Fruit fly (Drosophila melanogaster) whole organism, adult: ENCODE data around the gene Obp99d.

ENCODE experiments used
- CG11617 ChIP-seq: fragments of 200-800 bp; sonication (Bioruptor generic); optimal IDR thresholded peaks from 2 replicates; lab custom pipeline; 2017; ENCODE audit warnings: mild to moderate bottlenecking, missing biosample characterization, missing genetic modification reagents, missing genetic modification characterization
- CG14711 ChIP-seq: fragments of 200-800 bp; sonication (Bioruptor generic); optimal IDR thresholded peaks from 2 replicates; lab custom pipeline; 2018; ENCODE audit warnings: missing biosample characterization, mild to moderate bottlenecking, missing genetic modification characterization, moderate library complexity
- CG1620 ChIP-seq: fragments of 200-800 bp; sonication (Bioruptor generic); optimal IDR thresholded peaks from 2 replicates; lab custom pipeline; 2016; ENCODE audit warnings: missing biosample characterization, missing genetic modification characterization
- CG33017 ChIP-seq: fragments of 200-800 bp; sonication (Bioruptor generic); optimal IDR thresholded peaks from 2 replicates; lab custom pipeline; 2018; ENCODE audit warnings: missing biosample characterization, mild to moderate bottlenecking, missing genetic modification characterization, moderate library complexity
- CG5204 ChIP-seq: fragments of 200-800 bp; sonication (Bioruptor generic); optimal IDR thresholded peaks from 2 replicates; lab custom pipeline; 2016; ENCODE audit warnings: missing biosample characterization, missing genetic modification characterization
- CG7101 ChIP-seq: fragments of 200-800 bp; sonication (Bioruptor generic); optimal IDR thresholded peaks from 2 replicates; lab custom pipeline; 2018; ENCODE audit warnings: missing biosample characterization, mild to moderate bottlenecking, missing genetic modification characterization, moderate library complexity
- Crg-1 ChIP-seq: fragments of 200-800 bp; sonication (Bioruptor generic); optimal IDR thresholded peaks from 2 replicates; lab custom pipeline; 2016; ENCODE audit warnings: missing biosample characterization, missing genetic modification characterization
- Mnt ChIP-seq: fragments of 200-800 bp; sonication (Bioruptor generic); optimal IDR thresholded peaks from 2 replicates; lab custom pipeline; 2016; ENCODE audit warnings: missing biosample characterization, mild to moderate bottlenecking, missing genetic modification characterization
- bab1 ChIP-seq: fragments of 200-800 bp; sonication (Bioruptor generic); optimal IDR thresholded peaks from 3 replicates; lab custom pipeline; 2019; ENCODE audit warnings: missing biosample characterization, mild to moderate bottlenecking, missing genetic modification characterization, moderate library complexity
- cic ChIP-seq: fragments of 200-800 bp; sonication (Bioruptor generic); optimal IDR thresholded peaks from 2 replicates; lab custom pipeline; 2017; ENCODE audit warnings: missing biosample characterization, mild to moderate bottlenecking, missing genetic modification characterization, moderate library complexity
- cnc ChIP-seq, 2 experiments: fragments of >200 bp; optimal IDR thresholded peaks; 2 replicates each; lab custom pipeline; 2017
- kay ChIP-seq: fragments of 200-800 bp; sonication (Bioruptor generic); peaks from one replicate; lab custom pipeline; 2016; ENCODE audit warnings: missing biosample characterization, missing genetic modification characterization, borderline replicate concordance
- ovo ChIP-seq: fragments of 200-800 bp; sonication (Bioruptor generic); optimal IDR thresholded peaks from 2 replicates; lab custom pipeline; 2016; ENCODE audit warnings: missing biosample characterization, missing genetic modification characterization
- pad ChIP-seq: fragments of 200-800 bp; sonication (Bioruptor generic); optimal IDR thresholded peaks from 3 replicates; lab custom pipeline; 2017; ENCODE audit warnings: missing biosample characterization, missing genetic modification characterization, mild to moderate bottlenecking, moderate library complexity, missing genetic modification reagents

- TF ChIP-seq pad (GFP tag; lab: Kevin White, UChicago) (no peak), CG14711 (no peak), CG5204 (no peak), ovo (no peak), Crg-1 (no peak), kay (no peak), Mnt (GFP tag; lab: Kevin White, UChicago) (no peak), CG1620 (GFP tag; lab: Kevin White, UChicago) (no peak), CG7101 (tag; lab: Kevin White, UChicago) (no peak), bab1 (GFP tag; lab: Kevin White, UChicago) (no peak), CG33017 (tag; lab: Kevin White, UChicago) (no peak), cic (GFP tag; lab: Kevin White, UChicago) (no peak), cnc (optimal IDR thresholded peaks at IDR 0.05; lab: Kevin White, UChicago) (no peak), CG11617 (GFP tag; lab: Kevin White, UChicago) (no peak)
These were observed 7.9 kb downstream of the Obp99d start, which contains the start of gene CG34296 for dm6 chr3R:29722238-29722637.
